Fruit fly (Drosophila melanogaster) Kc167 (cell line): ENCODE measurements around the gene Cep97.

Experiments used
- Myc ChIP-seq: fragments of >200 bp; optimal IDR thresholded peaks from 2 replicates; lab custom pipeline; 2017; ENCODE audit warnings: missing external identifiers
- Sin3A ChIP-seq: fragments of >200 bp; optimal IDR thresholded peaks from 2 replicates; lab custom pipeline; 2018; ENCODE audit warnings: missing external identifiers
- h ChIP-seq: fragments of >200 bp; optimal IDR thresholded peaks from 3 replicates; lab custom pipeline; 2018; ENCODE audit warnings: missing external identifiers
- insv ChIP-seq: fragments of >200 bp; optimal IDR thresholded peaks from 3 replicates; lab custom pipeline; 2018; ENCODE audit warnings: missing external identifiers
- psq ChIP-seq: fragments of >200 bp; optimal IDR thresholded peaks from 2 replicates; lab custom pipeline; 2017; ENCODE audit warnings: missing external identifiers
- ttk ChIP-seq: sonication (Bioruptor generic); optimal IDR thresholded peaks from 2 replicates; lab custom pipeline; 2017; ENCODE audit warnings: missing external identifiers

Gene Cep97

dm6 chr2L:3867474-3868082, at the start of gene Cep97:
TSS of gene Cep97 (plus strand) at chr2L:3867697.
- TF ChIP-seq ttk (lab: Kevin White, UChicago) (no peak), Sin3A (lab: Kevin White, UChicago) (no peak)

dm6 chr2L:3818903-3819302, 48.6 kb upstream of the Cep97 start:
- TF ChIP-seq h (lab: Kevin White, UChicago) (no peak), insv (no peak), ttk (lab: Kevin White, UChicago) (no peak), Sin3A (lab: Kevin White, UChicago) (no peak), psq (lab: Kevin White, UChicago) (no peak), Myc (lab: Kevin White, UChicago) (no peak)

- TF ChIP-seq Sin3A (lab: Kevin White, UChicago) (no peak), Myc (lab: Kevin White, UChicago) (no peak), h (lab: Kevin White, UChicago) (no peak), psq (lab: Kevin White, UChicago) (no peak), insv (no peak), ttk (lab: Kevin White, UChicago) (no peak)
These were observed 44.9 kb upstream of the Cep97 start for dm6 chr2L:3822462-3823065.

- no peak for TF ChIP-seq insv
- TF ChIP-seq Myc (lab: Kevin White, UChicago): no peak
- TF ChIP-seq ttk (lab: Kevin White, UChicago): no peak
- no peak for TF ChIP-seq psq (lab: Kevin White, UChicago)
- no peak for TF ChIP-seq h (lab: Kevin White, UChicago)
- no peak for TF ChIP-seq Sin3A (lab: Kevin White, UChicago)
These were observed 43.7 kb upstream of the Cep97 start for dm6 chr2L:3823835-3824234.

dm6 chr2L:3825413-3825812, 42.1 kb upstream of the Cep97 start, which contains the start of gene slp1:
TSS of gene slp1 (plus strand) at chr2L:3825675.
- TF ChIP-seq Myc (lab: Kevin White, UChicago) (no peak), insv (no peak), h (lab: Kevin White, UChicago) (no peak), psq (lab: Kevin White, UChicago) (no peak), ttk (lab: Kevin White, UChicago) (no peak), Sin3A (lab: Kevin White, UChicago) (no peak)

dm6 chr2L:3827406-3828133, 39.9 kb upstream of the Cep97 start:
- TF ChIP-seq ttk (lab: Kevin White, UChicago) (no peak), insv (no peak), psq (lab: Kevin White, UChicago) (no peak), h (lab: Kevin White, UChicago) (no peak), Myc (lab: Kevin White, UChicago) (no peak), Sin3A (lab: Kevin White, UChicago) (no peak)

dm6 chr2L:3829220-3829619, 38.3 kb upstream of the Cep97 start:
- TF ChIP-seq Sin3A (lab: Kevin White, UChicago): no peak
- no peak for TF ChIP-seq psq (lab: Kevin White, UChicago)
- no peak for TF ChIP-seq insv
- TF ChIP-seq ttk (lab: Kevin White, UChicago): no peak
- TF ChIP-seq h (lab: Kevin White, UChicago): no peak
- no peak for TF ChIP-seq Myc (lab: Kevin White, UChicago)

dm6 chr2L:3831694-3832093, 35.8 kb upstream of the Cep97 start:
- TF ChIP-seq h (lab: Kevin White, UChicago) (no peak), ttk (lab: Kevin White, UChicago) (no peak), Myc (lab: Kevin White, UChicago) (no peak), psq (lab: Kevin White, UChicago) (no peak), Sin3A (lab: Kevin White, UChicago) (no peak), insv (no peak)

- TF ChIP-seq ttk (lab: Kevin White, UChicago) (no peak), insv (no peak), Myc (lab: Kevin White, UChicago) (no peak), h (lab: Kevin White, UChicago) (no peak), psq (lab: Kevin White, UChicago) (no peak), Sin3A (lab: Kevin White, UChicago) (no peak)
These were observed 35.2 kb upstream of the Cep97 start for dm6 chr2L:3832249-3832675.

- no peak for TF ChIP-seq h (lab: Kevin White, UChicago)
- TF ChIP-seq ttk (lab: Kevin White, UChicago): no peak
- no peak for TF ChIP-seq Myc (lab: Kevin White, UChicago)
- TF ChIP-seq Sin3A (lab: Kevin White, UChicago): no peak
- TF ChIP-seq psq (lab: Kevin White, UChicago): no peak
- no peak for TF ChIP-seq insv
These were observed 33.6 kb upstream of the Cep97 start for dm6 chr2L:3833924-3834323.

- no peak for TF ChIP-seq h (lab: Kevin White, UChicago)
- no peak for TF ChIP-seq Sin3A (lab: Kevin White, UChicago)
- TF ChIP-seq psq (lab: Kevin White, UChicago): no peak
- TF ChIP-seq insv: no peak
These were observed 32.3 kb upstream of the Cep97 start for dm6 chr2L:3835221-3835620.
